Fruit fly (Drosophila melanogaster): ENCODE results near the gene sordd1.

sordd1 gene

DNA sequence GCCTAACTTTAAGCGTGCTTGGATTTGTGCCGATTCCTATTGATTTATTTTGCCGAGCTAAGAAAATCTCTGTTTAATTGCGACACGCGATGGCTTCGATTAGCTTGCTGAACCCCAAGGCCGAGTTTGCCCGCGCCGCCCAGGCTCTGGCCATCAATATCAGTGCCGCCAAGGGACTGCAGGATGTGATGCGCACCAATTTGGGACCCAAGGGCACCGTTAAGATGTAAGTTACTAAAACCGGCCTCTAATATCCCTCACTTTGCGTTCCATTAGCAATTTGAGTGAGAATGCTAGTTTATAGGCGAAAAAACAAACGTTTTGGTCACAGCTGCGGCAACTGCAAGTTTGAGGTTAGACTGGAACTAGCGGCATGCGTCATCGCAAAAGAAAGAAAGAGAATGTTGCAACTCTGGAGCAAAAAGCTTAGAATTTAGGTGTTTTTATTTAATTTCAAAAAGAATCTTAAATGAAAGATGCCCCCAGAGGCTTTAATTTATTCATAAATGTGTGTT lies 49.1 kb downstream of the sordd1 start (continued):
- TF ChIP-seq bowl (GFP tag; IDR thresholded peaks at IDR 0.05) (no peak), ab (GFP tag; optimal IDR thresholded peaks at IDR 0.05) (no peak), CG13624 (GFP tag; optimal IDR thresholded peaks at IDR 0.05) (peak; percentile 0), Trl (optimal IDR thresholded peaks at IDR 0.05) (no peak), Trl (GFP tag; optimal IDR thresholded peaks at IDR 0.05) (no peak), tup (GFP tag; optimal IDR thresholded peaks at IDR 0.05) (no peak), CG13775 (GFP tag; optimal IDR thresholded peaks at IDR 0.05) (no peak), Myb (GFP tag; optimal IDR thresholded peaks at IDR 0.05) (no peak), ap (GFP tag; IDR thresholded peaks at IDR 0.05) (no peak), CG34376 (GFP tag; optimal IDR thresholded peaks at IDR 0.05) (no peak), Usf (GFP tag; optimal IDR thresholded peaks at IDR 0.05) (no peak), btn (GFP tag; optimal IDR thresholded peaks at IDR 0.05) (no peak), Fer3 (tag; optimal IDR thresholded peaks at IDR 0.05) (no peak), schlank (tag; optimal IDR thresholded peaks at IDR 0.05) (no peak), ssp (GFP tag; IDR thresholded peaks at IDR 0.05) (no peak), kay (GFP tag; optimal IDR thresholded peaks at IDR 0.05) (peak; percentile 76), CG14965 (GFP tag; optimal IDR thresholded peaks at IDR 0.05; ENCODE audit: borderline replicate concordance) (no peak), mam (GFP tag; optimal IDR thresholded peaks at IDR 0.05) (no peak), CG16863 (GFP tag; optimal IDR thresholded peaks at IDR 0.05) (no peak), unc-4 (GFP tag; IDR thresholded peaks at IDR 0.05; ENCODE audit: partially characterized antibody) (0 out of 2 replicates have a peak, but pooled peaks have one; percentile 9), Side (GFP tag; optimal IDR thresholded peaks at IDR 0.05) (no peak), vnd (GFP tag; IDR thresholded peaks at IDR 0.05; ENCODE audit: partially characterized antibody) (no peak), HLH54F (GFP tag; optimal IDR thresholded peaks at IDR 0.05) (no peak), CoRest (tag; optimal IDR thresholded peaks at IDR 0.05) (no peak), gce (GFP tag; IDR thresholded peaks at IDR 0.05) (no peak), CG9215 (GFP tag; IDR thresholded peaks at IDR 0.05) (no peak), Chrac-16 (GFP tag; optimal IDR thresholded peaks at IDR 0.05) (no peak), Elba2 (GFP tag; optimal IDR thresholded peaks at IDR 0.05) (peak; percentile 69), CG34422 (GFP tag; IDR thresholded peaks at IDR 0.05) (peak; percentile 50; the same call in 1 of the 3 replicates), Nf-YA (GFP tag; IDR thresholded peaks at IDR 0.05) (no peak), slbo (GFP tag; IDR thresholded peaks at IDR 0.05) (no peak), CG8478 (optimal IDR thresholded peaks at IDR 0.05) (no peak), CG34224 (GFP tag; IDR thresholded peaks at IDR 0.05; ENCODE audit: partially characterized antibody) (no peak), CG17829 (tag; optimal IDR thresholded peaks at IDR 0.05) (no peak), Scr (GFP tag; IDR thresholded peaks at IDR 0.05; ENCODE audit: partially characterized antibody) (no peak), tap (tag; optimal IDR thresholded peaks at IDR 0.05) (no peak), br (optimal IDR thresholded peaks at IDR 0.05) (no peak), Mad (GFP tag; optimal IDR thresholded peaks at IDR 0.05) (no peak), Hr51 (GFP tag; optimal IDR thresholded peaks at IDR 0.05) (no peak), eyg (GFP tag; optimal IDR thresholded peaks at IDR 0.05) (no peak), CG14860 (GFP tag; IDR thresholded peaks at IDR 0.05; ENCODE audit: partially characterized antibody) (no peak), CG12391 (tag; optimal IDR thresholded peaks at IDR 0.05) (no peak), slp2 (GFP tag; optimal IDR thresholded peaks at IDR 0.05) (no peak), Hr3 (GFP tag; optimal IDR thresholded peaks at IDR 0.05) (no peak), CG15601 (tag; optimal IDR thresholded peaks at IDR 0.05) (no peak), her (GFP tag; optimal IDR thresholded peaks at IDR 0.05) (no peak), CG31441 (GFP tag; IDR thresholded peaks at IDR 0.05) (no peak), kah (GFP tag; optimal IDR thresholded peaks at IDR 0.05) (no peak), CG4820 (GFP tag; optimal IDR thresholded peaks at IDR 0.05) (no peak), yki (optimal IDR thresholded peaks at IDR 0.05) (no peak), Deaf1 (tag; optimal IDR thresholded peaks at IDR 0.05) (no peak), grau (tag; optimal IDR thresholded peaks at IDR 0.05) (no peak), crp (GFP tag; optimal IDR thresholded peaks at IDR 0.05) (no peak)
